Fruit fly (Drosophila melanogaster): Measurements from ENCODE around the gene Use1.

Gene Use1

DNA sequence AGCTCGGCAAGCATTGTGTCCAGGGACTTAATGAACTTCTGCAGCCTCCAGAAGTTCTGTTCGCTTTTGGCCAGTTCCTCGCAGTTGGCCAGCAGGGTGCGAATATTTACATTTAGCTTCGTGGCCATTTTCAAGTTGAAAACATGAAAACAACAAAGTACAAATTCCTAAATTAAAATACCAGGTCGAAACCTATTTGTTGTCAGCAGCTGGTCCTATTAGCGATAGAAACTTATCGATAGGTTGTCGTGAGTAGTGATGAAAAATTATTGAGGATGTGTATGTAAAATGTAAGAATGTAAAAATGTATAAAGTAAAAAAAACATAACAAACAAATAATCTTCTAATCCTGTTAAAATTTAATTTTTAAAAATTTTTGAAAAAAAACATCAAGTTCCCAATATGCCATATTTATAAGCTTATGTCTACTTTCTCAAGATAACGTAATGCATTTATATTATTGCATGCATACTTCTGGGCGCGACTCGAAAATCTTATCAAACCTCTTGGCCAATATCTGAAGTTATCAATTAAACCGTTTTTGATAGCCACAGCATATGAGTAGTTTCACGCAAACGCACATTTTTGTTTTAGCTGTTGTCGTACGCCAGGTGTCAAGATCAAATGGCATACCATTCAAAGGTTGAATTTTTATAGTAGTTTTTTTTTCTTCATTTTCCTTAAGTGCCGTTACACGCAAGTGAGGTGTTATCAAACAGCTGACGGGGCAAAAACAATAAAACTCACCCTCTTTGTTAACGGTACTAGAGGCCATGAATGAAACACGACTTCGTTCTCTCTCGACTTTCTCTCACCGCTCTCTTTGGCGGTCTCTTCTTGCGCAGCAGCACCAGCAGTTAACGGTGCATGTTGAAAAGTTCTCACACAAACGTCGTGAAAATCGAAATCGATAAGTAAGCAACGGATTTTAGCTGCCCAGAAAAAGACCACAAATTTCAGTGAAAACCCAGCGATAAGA lies at the start of gene Use1, which contains the start of gene nwk:
Gene Use1, minus strand, starts transcription at position 206 of the 979 bp plus-strand sequence.
Gene nwk, plus strand, starts transcription at position 885 of the 979 bp plus-strand sequence.
- no peak for TF ChIP-seq pad (GFP tag; optimal IDR thresholded peaks at IDR 0.05)
- no peak for TF ChIP-seq toe (GFP tag; optimal IDR thresholded peaks at IDR 0.05)
- no peak for TF ChIP-seq Hr96 (GFP tag; optimal IDR thresholded peaks at IDR 0.05)
- TF ChIP-seq Clk (GFP tag; optimal IDR thresholded peaks at IDR 0.05), result no peak
- TF ChIP-seq CG11617 (GFP tag; optimal IDR thresholded peaks at IDR 0.05), result peak; percentile 3
- TF ChIP-seq kay (GFP tag; ENCODE audit: borderline replicate concordance), result no peak
- TF ChIP-seq bab1 (GFP tag; optimal IDR thresholded peaks at IDR 0.05), result peak; percentile 20
- peak; percentile 23 for TF ChIP-seq cic (GFP tag; optimal IDR thresholded peaks at IDR 0.05)
- peak; percentile 12 for TF ChIP-seq Mnt (GFP tag; optimal IDR thresholded peaks at IDR 0.05)
- TF ChIP-seq CG7101 (tag; optimal IDR thresholded peaks at IDR 0.05), result no peak
- TF ChIP-seq Crg-1 (GFP tag; optimal IDR thresholded peaks at IDR 0.05), result no peak
- peak; percentile 64 for TF ChIP-seq ovo (GFP tag; optimal IDR thresholded peaks at IDR 0.05)
- TF ChIP-seq cnc (optimal IDR thresholded peaks at IDR 0.05), result no peak
- TF ChIP-seq tj (GFP tag; optimal IDR thresholded peaks at IDR 0.05), result peak; percentile 54

DNA sequence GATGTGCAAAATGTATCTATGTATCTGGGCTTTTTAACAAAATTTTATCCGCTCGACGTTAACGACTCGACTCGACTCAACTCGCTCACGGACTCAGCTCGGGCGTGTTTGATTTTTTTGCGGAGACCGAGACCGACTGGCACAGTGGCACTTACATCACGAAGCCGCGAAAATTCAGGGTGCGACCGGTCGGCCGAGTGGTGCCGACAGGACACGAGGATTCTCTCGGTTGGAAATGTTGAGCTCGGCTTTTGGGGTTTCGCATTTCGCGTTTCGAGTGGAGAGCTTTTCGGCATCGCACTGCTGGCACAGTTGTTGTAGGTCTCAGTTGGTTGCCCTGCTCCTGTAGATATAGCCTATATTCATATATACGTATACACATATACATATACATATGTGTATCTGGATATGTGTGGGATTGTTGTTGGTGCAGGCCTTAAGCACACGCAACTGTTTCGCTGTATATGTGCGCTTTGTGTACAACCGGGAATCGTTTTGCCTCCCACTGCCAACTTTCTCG lies 45.1 kb upstream of the Use1 start, which contains the start of gene Rdl:
Gene Rdl, minus strand, starts transcription at position 97 of the 520 bp plus-strand sequence.
- TF ChIP-seq tj (GFP tag; optimal IDR thresholded peaks at IDR 0.05) (no peak), CG5204 (GFP tag; optimal IDR thresholded peaks at IDR 0.05) (no peak), CG1620 (GFP tag; optimal IDR thresholded peaks at IDR 0.05) (no peak), CG7045 (GFP tag; optimal IDR thresholded peaks at IDR 0.05) (no peak), ovo (GFP tag; optimal IDR thresholded peaks at IDR 0.05) (no peak), CG11617 (GFP tag; optimal IDR thresholded peaks at IDR 0.05) (no peak), Hr96 (GFP tag; optimal IDR thresholded peaks at IDR 0.05) (no peak), bab1 (GFP tag; optimal IDR thresholded peaks at IDR 0.05) (no peak), toe (GFP tag; optimal IDR thresholded peaks at IDR 0.05) (no peak), pad (GFP tag; optimal IDR thresholded peaks at IDR 0.05) (no peak), Mnt (GFP tag; optimal IDR thresholded peaks at IDR 0.05) (no peak), Crg-1 (GFP tag; optimal IDR thresholded peaks at IDR 0.05) (no peak), Clk (GFP tag; optimal IDR thresholded peaks at IDR 0.05) (no peak), CG33017 (tag; optimal IDR thresholded peaks at IDR 0.05) (no peak), cic (GFP tag; optimal IDR thresholded peaks at IDR 0.05) (no peak), cnc (optimal IDR thresholded peaks at IDR 0.05) (no peak), CG12768 (GFP tag; optimal IDR thresholded peaks at IDR 0.05) (no peak)

DNA sequence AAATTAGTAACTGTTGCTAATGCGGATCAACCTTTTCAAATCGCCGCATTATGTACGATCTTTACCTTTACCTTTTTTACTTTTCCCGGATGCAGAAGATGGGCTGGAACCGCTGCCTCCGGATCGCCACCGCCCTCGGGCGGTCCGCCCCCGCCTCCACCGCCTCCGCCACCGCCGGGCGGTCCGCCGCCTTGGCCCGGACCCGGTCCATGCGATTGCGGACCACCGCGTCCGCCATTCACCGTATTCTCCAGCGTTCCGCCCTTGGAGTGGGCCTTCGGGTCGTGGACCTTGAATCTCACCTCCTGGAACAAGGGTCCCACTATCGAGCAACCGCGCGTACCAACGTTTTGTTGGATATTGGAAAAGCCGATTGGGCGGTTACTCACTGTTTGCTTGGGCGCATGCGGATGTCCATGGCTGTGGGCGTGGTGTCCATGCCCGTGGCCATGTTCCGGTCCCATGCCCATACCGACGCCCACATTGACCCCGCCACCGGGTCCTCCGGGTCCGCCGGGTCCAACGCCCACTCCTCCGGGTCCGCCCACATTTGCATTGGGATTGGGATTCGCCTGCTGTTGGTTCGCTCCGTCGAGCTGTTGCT lies 14.3 kb upstream of the Use1 start:
- TF ChIP-seq tj (GFP tag; optimal IDR thresholded peaks at IDR 0.05) (no peak), CG1620 (GFP tag; optimal IDR thresholded peaks at IDR 0.05) (no peak), Clk (GFP tag; optimal IDR thresholded peaks at IDR 0.05) (no peak), CG7045 (GFP tag; optimal IDR thresholded peaks at IDR 0.05) (no peak), cic (GFP tag; optimal IDR thresholded peaks at IDR 0.05) (no peak), CG12768 (GFP tag; optimal IDR thresholded peaks at IDR 0.05) (no peak), bab1 (GFP tag; optimal IDR thresholded peaks at IDR 0.05) (no peak), cnc (optimal IDR thresholded peaks at IDR 0.05) (no peak), Crg-1 (GFP tag; optimal IDR thresholded peaks at IDR 0.05) (no peak), kay (GFP tag; ENCODE audit: borderline replicate concordance) (no peak), CG33017 (tag; optimal IDR thresholded peaks at IDR 0.05) (no peak), Hr96 (GFP tag; optimal IDR thresholded peaks at IDR 0.05) (no peak), ovo (GFP tag; optimal IDR thresholded peaks at IDR 0.05) (no peak), CG5204 (GFP tag; optimal IDR thresholded peaks at IDR 0.05) (no peak)

DNA sequence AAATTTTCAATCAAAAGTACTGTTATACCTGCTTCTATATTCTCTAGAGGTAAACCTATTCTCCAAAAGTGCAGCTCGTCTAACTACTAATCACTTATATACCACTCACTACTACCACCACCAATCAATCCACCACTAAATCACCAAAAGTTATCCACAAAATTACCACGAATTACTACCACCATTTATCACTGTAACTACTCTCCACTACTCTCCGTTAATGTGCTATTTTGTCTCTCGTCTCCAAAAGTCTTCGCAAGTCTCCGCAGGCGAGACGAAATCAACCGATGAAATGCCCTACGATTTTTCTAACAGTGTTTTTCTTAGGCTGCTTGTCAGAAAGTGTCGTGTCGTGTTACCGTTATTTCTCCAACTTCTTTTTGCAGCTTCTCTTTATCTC lies 5.0 kb upstream of the Use1 start:
- TF ChIP-seq toe (GFP tag; optimal IDR thresholded peaks at IDR 0.05), result no peak
- peak; percentile 30 for TF ChIP-seq ovo (GFP tag; optimal IDR thresholded peaks at IDR 0.05)

DNA sequence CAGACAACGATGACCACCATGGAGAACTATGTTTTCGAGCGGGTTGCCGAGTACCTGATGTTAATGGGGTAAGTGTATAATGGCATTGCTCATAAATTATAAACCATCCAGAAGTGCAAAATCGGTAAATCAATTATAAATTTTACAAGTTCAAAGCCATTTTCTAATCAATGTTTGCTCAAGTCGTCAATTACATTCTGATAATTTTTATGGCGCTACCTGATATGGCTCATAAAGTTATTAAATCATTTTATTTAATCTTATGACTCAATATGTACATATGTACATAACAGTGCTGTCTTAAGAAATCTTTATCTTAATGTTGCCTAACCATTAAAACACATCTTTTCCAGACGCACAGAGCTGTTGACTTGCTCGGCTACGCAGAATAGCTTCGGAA lies 2.6 kb upstream of the Use1 start:
- no peak for TF ChIP-seq tj (GFP tag; optimal IDR thresholded peaks at IDR 0.05)
- TF ChIP-seq ovo (GFP tag; optimal IDR thresholded peaks at IDR 0.05), result no peak
- no peak for TF ChIP-seq Mnt (GFP tag; optimal IDR thresholded peaks at IDR 0.05)
- TF ChIP-seq CG7101 (tag; optimal IDR thresholded peaks at IDR 0.05), result no peak
- no peak for TF ChIP-seq kay (GFP tag; ENCODE audit: borderline replicate concordance)

DNA sequence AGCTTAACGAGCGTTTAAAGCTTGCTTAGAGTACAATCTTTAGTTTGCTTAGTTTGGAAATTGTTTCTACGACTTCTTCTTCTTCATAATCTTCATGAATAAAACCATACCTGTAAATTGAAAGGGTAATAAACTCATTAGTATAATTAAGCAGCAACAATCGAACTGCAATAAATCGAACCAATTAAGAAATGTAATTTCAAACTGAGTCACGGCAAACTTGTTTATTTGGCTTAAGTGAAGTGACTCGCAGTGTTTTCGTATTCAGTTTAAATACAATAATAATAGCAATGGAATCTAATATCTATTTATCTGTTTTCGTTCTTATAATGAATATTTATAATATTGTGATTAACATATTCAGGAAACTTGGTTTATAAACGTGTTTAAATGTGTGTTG lies 1.2 kb downstream of the Use1 start:
- TF ChIP-seq CG14711 (tag; optimal IDR thresholded peaks at IDR 0.05), result no peak
- TF ChIP-seq Clk (GFP tag; optimal IDR thresholded peaks at IDR 0.05), result no peak
- peak; percentile 83 for TF ChIP-seq kay (GFP tag; ENCODE audit: borderline replicate concordance)
- no peak for TF ChIP-seq Hr96 (GFP tag; optimal IDR thresholded peaks at IDR 0.05)
- no peak for TF ChIP-seq CG5204 (GFP tag; optimal IDR thresholded peaks at IDR 0.05)
- no peak for TF ChIP-seq CG11617 (GFP tag; optimal IDR thresholded peaks at IDR 0.05)
